Worm (Caenorhabditis elegans): ENCODE data around the gene ugt-43.

Gene ugt-43

DNA sequence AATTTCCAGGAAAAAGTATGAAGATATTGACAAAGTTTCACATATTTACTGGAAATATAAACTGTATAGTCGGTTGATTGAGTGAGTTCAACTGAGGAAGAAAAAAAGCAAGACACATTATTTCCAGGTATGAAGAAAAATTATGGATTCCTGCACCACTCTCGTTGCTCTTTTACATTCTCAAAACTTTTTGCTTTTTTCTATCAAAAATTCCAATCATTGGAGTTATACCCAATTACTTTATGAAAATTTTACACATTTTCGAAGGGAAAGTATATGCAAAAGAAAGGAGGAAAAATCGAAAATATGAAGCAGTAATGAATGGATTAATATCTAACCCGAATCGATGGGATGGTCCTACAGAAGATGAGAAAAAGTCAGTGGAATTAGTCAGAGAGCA is 21.5 kb upstream of the ugt-43 start:
- no peak for TF ChIP-seq mab-5 (tag; optimal IDR thresholded peaks at IDR 0.05)
- TF ChIP-seq ces-1 (GFP tag; optimal IDR thresholded peaks at IDR 0.05) = no peak
- no peak for TF ChIP-seq zip-8 (tag; optimal IDR thresholded peaks at IDR 0.05)
- no peak for TF ChIP-seq unc-120 (tag; optimal IDR thresholded peaks at IDR 0.05; ENCODE audit: poor library complexity, severe bottlenecking)
- TF ChIP-seq nhr-12 (tag; optimal IDR thresholded peaks at IDR 0.05) = no peak
- TF ChIP-seq sptf-1 (tag; optimal IDR thresholded peaks at IDR 0.05) = no peak
- no peak for TF ChIP-seq nhr-76 (tag; optimal IDR thresholded peaks at IDR 0.05)
- TF ChIP-seq ceh-43 (GFP tag; optimal IDR thresholded peaks at IDR 0.05) = no peak
- TF ChIP-seq snpc-4 (tag; optimal IDR thresholded peaks at IDR 0.05) = no peak
- TF ChIP-seq M03D4.4 (tag; optimal IDR thresholded peaks at IDR 0.05) = no peak

DNA sequence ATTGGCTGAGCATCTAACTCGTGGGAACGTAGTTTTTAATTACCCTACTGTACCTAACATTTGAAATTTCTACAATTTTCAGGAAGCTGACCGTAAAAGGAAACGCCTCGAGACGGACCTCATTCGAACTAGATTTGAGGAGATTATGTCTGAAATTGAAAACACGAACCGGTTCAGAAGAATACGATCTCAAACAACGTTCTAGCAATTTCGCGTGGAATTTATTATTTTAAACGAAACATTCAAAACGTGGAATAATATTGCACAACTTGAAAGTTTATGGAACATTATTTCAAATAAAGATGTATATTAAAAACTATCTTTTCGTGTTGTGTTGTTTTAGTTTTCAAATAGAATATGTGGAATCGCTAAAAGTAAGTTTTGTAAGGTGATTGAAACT is 20.9 kb upstream of the ugt-43 start, which contains the start of gene F13B12.7:
F13B12.7 (plus strand) TSS at position 301 of the 400 bp plus-strand sequence.
- no peak for TF ChIP-seq lin-32 (GFP tag; optimal IDR thresholded peaks at IDR 0.05)
- TF ChIP-seq lsy-2 (tag; optimal IDR thresholded peaks at IDR 0.05) = no peak
- no peak for TF ChIP-seq cnd-1 (tag; optimal IDR thresholded peaks at IDR 0.05)
- no peak for TF ChIP-seq blmp-1 (tag; optimal IDR thresholded peaks at IDR 0.05)
- no peak for TF ChIP-seq flh-1 (GFP tag; optimal IDR thresholded peaks at IDR 0.05)
- TF ChIP-seq lin-13 (tag; optimal IDR thresholded peaks at IDR 0.05) = no peak
- no peak for TF ChIP-seq zip-8 (tag; optimal IDR thresholded peaks at IDR 0.05)
- no peak for TF ChIP-seq ceh-83 (GFP tag; optimal IDR thresholded peaks at IDR 0.05)
- TF ChIP-seq snpc-4 (tag; optimal IDR thresholded peaks at IDR 0.05) = no peak
- TF ChIP-seq elt-1 (tag; optimal IDR thresholded peaks at IDR 0.05; ENCODE audit: borderline replicate concordance, insufficient read depth) = no peak
- TF ChIP-seq nhr-237 (tag; optimal IDR thresholded peaks at IDR 0.05) = no peak
- no peak for TF ChIP-seq ceh-43 (GFP tag; optimal IDR thresholded peaks at IDR 0.05)
- no peak for TF ChIP-seq elt-3 (tag; optimal IDR thresholded peaks at IDR 0.05)
- no peak for TF ChIP-seq unc-62 (GFP tag; optimal IDR thresholded peaks at IDR 0.05)
- TF ChIP-seq ham-2 (GFP tag; optimal IDR thresholded peaks at IDR 0.05) = no peak
- no peak for TF ChIP-seq nhr-76 (tag; optimal IDR thresholded peaks at IDR 0.05)
- no peak for TF ChIP-seq tbx-8 (GFP tag; optimal IDR thresholded peaks at IDR 0.05)
- no peak for TF ChIP-seq bed-3 (GFP tag; optimal IDR thresholded peaks at IDR 0.05)
- no peak for TF ChIP-seq nhr-2 (tag; optimal IDR thresholded peaks at IDR 0.05)
- TF ChIP-seq ztf-11 (tag; optimal IDR thresholded peaks at IDR 0.05) = no peak

DNA sequence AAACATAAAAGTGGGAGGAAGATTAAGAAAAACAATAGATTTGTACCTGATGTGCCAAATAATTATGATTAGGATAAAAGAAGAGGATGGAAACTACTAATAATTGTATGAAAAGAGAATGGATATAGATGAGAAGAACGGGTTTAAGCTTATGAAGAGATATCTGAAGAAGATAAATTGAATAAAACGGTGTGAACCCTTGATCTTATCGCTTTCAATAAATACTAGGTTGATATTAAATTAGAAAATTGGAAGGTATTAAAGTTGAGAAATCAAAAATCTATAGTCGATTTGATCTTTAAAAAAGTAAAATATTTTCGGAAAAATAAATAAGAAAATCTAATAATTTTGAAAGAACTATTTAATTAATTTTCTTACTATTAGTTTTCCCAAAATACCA is 14.6 kb upstream of the ugt-43 start, which contains the start of gene F13B12.4:
F13B12.4 (minus strand) TSS at position 101 of the 400 bp plus-strand sequence.
- TF ChIP-seq flh-1 (GFP tag; optimal IDR thresholded peaks at IDR 0.05) = no peak
- no peak for TF ChIP-seq blmp-1 (tag; optimal IDR thresholded peaks at IDR 0.05)
- TF ChIP-seq bed-3 (GFP tag; optimal IDR thresholded peaks at IDR 0.05) = no peak
- TF ChIP-seq nhr-28 (tag; optimal IDR thresholded peaks at IDR 0.05) = no peak
- no peak for TF ChIP-seq cnd-1 (tag; optimal IDR thresholded peaks at IDR 0.05)

DNA sequence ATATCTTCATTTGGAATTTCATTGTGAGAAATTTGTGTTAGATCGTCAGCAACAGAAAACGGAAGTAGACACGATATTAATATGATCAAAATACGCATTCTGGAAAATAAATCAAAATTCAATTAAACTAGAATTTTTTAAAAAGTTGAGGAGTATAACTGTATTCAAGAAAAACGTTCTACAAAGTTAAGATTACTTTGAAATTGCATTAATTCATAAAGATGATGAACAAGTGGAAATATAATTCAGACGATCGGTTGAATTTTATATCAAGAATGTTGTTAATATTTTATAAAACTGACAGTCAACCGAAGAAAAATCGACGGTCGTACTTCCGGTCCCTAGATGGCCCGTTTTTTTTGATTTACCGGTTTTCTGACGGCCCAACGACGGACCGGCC is 11.4 kb upstream of the ugt-43 start, which contains the start of gene F01D4.8:
F01D4.8 (minus strand) TSS at position 101 of the 400 bp plus-strand sequence.
- TF ChIP-seq elt-3 (tag; optimal IDR thresholded peaks at IDR 0.05) (no peak), lin-32 (GFP tag; optimal IDR thresholded peaks at IDR 0.05) (no peak), sem-2 (GFP tag; optimal IDR thresholded peaks at IDR 0.05) (no peak), flh-1 (GFP tag; optimal IDR thresholded peaks at IDR 0.05) (no peak), mls-2 (tag; optimal IDR thresholded peaks at IDR 0.05) (no peak), nhr-2 (tag; optimal IDR thresholded peaks at IDR 0.05) (no peak), nhr-28 (tag; optimal IDR thresholded peaks at IDR 0.05) (no peak), zip-8 (tag; optimal IDR thresholded peaks at IDR 0.05) (no peak), M03D4.4 (tag; optimal IDR thresholded peaks at IDR 0.05) (no peak), mab-5 (tag; optimal IDR thresholded peaks at IDR 0.05) (no peak), nhr-237 (tag; optimal IDR thresholded peaks at IDR 0.05) (no peak), ces-1 (GFP tag; optimal IDR thresholded peaks at IDR 0.05) (no peak)

DNA sequence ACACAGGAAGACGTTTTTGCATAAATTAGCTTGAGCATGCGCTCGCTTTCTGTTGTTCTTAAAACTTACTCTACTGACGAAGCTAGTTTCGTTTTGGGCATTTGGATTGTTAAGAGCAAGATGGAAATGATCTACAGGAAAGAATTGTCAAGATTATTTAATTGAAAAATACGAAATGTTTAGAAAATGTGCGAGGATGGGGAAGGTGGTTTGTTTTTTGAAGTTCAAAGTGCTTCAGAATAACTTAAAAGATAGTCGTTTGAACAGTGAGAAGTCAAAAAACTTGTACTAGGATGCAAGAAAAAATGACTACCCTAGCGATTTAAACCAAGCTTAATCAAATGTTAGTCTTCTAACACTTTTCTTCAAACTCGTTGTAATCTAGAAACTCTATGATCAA is 7.3 kb upstream of the ugt-43 start, which contains the start of gene srb-17:
srb-17 (minus strand) TSS at position 101 of the 400 bp plus-strand sequence.
- TF ChIP-seq unc-120 (tag; optimal IDR thresholded peaks at IDR 0.05; ENCODE audit: poor library complexity, severe bottlenecking) = no peak
- no peak for TF ChIP-seq lin-13 (tag; optimal IDR thresholded peaks at IDR 0.05)
- TF ChIP-seq ztf-11 (tag; optimal IDR thresholded peaks at IDR 0.05) = no peak
- TF ChIP-seq mls-2 (tag; optimal IDR thresholded peaks at IDR 0.05) = no peak
- no peak for TF ChIP-seq nhr-12 (tag; optimal IDR thresholded peaks at IDR 0.05)
- TF ChIP-seq unc-62 (GFP tag; optimal IDR thresholded peaks at IDR 0.05) = no peak

DNA sequence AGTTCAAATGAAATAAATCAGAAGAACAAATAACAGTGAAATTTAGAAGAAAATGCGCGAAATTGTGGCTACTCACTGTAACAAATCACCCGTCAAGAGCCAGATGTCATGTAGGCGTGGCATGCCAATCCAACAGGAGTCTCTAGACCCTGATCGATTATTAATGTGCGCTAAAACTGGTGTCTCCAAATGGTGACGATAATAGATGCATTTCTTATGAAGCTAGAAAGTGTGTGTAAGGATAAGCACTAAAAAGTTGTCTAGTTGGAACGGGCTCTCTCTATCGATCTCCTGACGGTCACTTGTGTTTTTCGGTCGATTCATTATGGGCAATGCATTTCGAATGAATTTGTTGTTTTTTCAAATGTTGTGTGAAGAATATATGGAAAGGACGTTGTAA is 2.6 kb upstream of the ugt-43 start, which contains the start of gene mec-3:
mec-3 (minus strand) TSS at position 101 of the 400 bp plus-strand sequence.
- TF ChIP-seq lin-32 (GFP tag; optimal IDR thresholded peaks at IDR 0.05) (no peak), mls-2 (tag; optimal IDR thresholded peaks at IDR 0.05) (no peak), zip-8 (tag; optimal IDR thresholded peaks at IDR 0.05) (no peak), nhr-12 (tag; optimal IDR thresholded peaks at IDR 0.05) (no peak), nhr-237 (tag; optimal IDR thresholded peaks at IDR 0.05) (no peak), sptf-1 (tag; optimal IDR thresholded peaks at IDR 0.05) (no peak), tbx-8 (GFP tag; optimal IDR thresholded peaks at IDR 0.05) (no peak), pha-4 (tag; optimal IDR thresholded peaks at IDR 0.05) (no peak), flh-1 (GFP tag; optimal IDR thresholded peaks at IDR 0.05) (no peak), ceh-83 (GFP tag; optimal IDR thresholded peaks at IDR 0.05) (no peak), bed-3 (GFP tag; optimal IDR thresholded peaks at IDR 0.05) (no peak)

All from whole organism, mixed stage, embryonic.